Fruit fly (Drosophila melanogaster) Kc167 (cell line): ENCODE results near the gene tj.

Experiments used
- Myc ChIP-seq: fragments of >200 bp; optimal IDR thresholded peaks from 2 replicates; lab custom pipeline; 2017; ENCODE audit warnings: missing external identifiers
- h ChIP-seq: fragments of >200 bp; optimal IDR thresholded peaks from 3 replicates; lab custom pipeline; 2018; ENCODE audit warnings: missing external identifiers
- insv ChIP-seq: fragments of >200 bp; optimal IDR thresholded peaks from 3 replicates; lab custom pipeline; 2018; ENCODE audit warnings: missing external identifiers

DNA sequence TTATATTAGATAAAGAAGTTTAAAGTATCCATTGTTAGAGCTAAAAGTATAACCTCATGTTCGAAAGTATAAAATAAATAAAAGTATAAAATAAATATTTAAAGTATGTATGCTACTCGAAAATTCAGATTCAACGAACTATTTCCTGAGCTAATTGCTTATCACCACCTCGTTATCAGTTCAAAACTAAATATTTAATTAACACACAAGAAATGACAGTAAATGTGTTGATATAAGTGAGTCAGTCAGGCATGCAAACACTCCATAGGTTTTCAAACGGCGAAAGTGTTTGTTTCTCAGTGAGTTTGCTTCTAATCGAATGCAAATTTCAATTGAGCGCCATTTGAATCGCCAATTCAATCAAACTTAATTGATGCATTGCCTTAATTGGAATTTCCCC lies 29.8 kb upstream of the tj start:
- no peak for TF ChIP-seq Myc (lab: Kevin White, UChicago)
- no peak for TF ChIP-seq h (lab: Kevin White, UChicago)
- TF ChIP-seq insv (lab: Kevin White, UChicago) = no peak
